Worm (Caenorhabditis elegans): ENCODE results near the gene F01D4.8.

DNA sequence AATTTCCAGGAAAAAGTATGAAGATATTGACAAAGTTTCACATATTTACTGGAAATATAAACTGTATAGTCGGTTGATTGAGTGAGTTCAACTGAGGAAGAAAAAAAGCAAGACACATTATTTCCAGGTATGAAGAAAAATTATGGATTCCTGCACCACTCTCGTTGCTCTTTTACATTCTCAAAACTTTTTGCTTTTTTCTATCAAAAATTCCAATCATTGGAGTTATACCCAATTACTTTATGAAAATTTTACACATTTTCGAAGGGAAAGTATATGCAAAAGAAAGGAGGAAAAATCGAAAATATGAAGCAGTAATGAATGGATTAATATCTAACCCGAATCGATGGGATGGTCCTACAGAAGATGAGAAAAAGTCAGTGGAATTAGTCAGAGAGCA is 10.0 kb downstream of the F01D4.8 start:
- TF ChIP-seq ets-7 (tag; optimal IDR thresholded peaks at IDR 0.05) (no peak), ama-1 (optimal IDR thresholded peaks at IDR 0.05) (no peak), ceh-36 (tag; optimal IDR thresholded peaks at IDR 0.05) (no peak), flt-1 (GFP tag; IDR thresholded peaks at IDR 0.05) (no peak), B0310.2 (tag; optimal IDR thresholded peaks at IDR 0.05) (no peak), hnd-1 (tag; optimal IDR thresholded peaks at IDR 0.05) (no peak), hmbx-1 (tag; optimal IDR thresholded peaks at IDR 0.05) (no peak), hmg-4 (GFP tag; optimal IDR thresholded peaks at IDR 0.05) (no peak), pes-1 (GFP tag; IDR thresholded peaks at IDR 0.05) (no peak), sea-1 (GFP tag; conservative IDR thresholded peaks at IDR 0.05) (no peak)
